Fruit fly (Drosophila melanogaster): ENCODE measurements around the gene toc.

Gene toc

DNA sequence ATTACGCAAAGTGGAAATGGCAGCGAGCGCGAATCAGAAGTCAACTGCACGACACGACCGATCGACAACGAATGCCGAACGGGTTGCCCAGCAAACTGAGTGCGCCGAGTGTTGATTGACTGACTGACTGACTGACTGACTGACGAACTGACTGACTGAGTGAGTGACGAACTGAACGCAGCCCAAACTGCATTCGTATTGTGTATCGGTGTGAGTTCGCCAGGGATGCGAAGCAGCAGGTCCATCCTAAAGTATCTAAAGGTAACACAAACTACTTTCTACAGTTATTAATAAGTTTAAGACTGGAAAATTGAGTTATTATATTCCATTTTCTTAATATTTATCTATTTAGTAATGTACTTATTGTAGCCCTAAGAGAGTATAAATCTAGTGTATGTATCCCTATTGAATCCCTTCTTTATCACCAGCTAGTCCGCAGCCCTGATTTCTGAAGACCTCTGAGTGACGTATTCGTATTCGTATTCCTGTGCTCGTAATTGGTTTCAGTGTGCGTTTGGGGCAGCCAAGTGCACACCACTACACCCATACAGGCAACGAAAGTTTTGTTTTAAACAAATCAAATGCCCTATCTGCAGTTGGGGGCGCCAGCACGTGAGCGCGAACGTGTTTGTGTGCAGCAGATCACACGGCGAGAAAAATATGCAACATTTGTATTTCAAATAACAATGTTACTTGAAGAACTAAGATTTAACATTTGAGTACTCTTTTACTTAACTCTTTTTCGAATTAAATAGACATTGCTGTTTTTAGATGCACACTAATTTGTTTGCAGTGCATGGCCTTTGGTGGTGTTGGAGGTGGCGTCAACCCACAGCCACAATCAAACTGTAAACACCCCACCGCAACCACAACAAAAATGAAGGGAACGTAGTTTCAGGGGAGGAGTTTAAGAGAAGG lies 8.4 kb upstream of the toc start (continued):
- TF ChIP-seq oc (tag; optimal IDR thresholded peaks at IDR 0.05) (peak; percentile 96), luna (GFP tag; optimal IDR thresholded peaks at IDR 0.05) (peak; percentile 36), gsb (GFP tag; IDR thresholded peaks at IDR 0.05) (peak; percentile 53; the same call in 1 of the 2 replicates), CG1603 (tag; optimal IDR thresholded peaks at IDR 0.05) (peak; percentile 98), CG34224 (GFP tag; IDR thresholded peaks at IDR 0.05; ENCODE audit: partially characterized antibody) (no peak), insv (GFP tag; optimal IDR thresholded peaks at IDR 0.05) (peak; percentile 18 to 45), HHEX (GFP tag; optimal IDR thresholded peaks at IDR 0.05) (peak; percentile 89), CG34376 (GFP tag; optimal IDR thresholded peaks at IDR 0.05) (peak; percentile 25), CG4707 (GFP tag; optimal IDR thresholded peaks at IDR 0.05) (peak; percentile 89), slp2 (GFP tag; optimal IDR thresholded peaks at IDR 0.05) (peak; percentile 97), danr (GFP tag; IDR thresholded peaks at IDR 0.05) (peak; percentile 88), Meics (GFP tag; optimal IDR thresholded peaks at IDR 0.05) (peak; percentile 72), CG9797 (GFP tag; optimal IDR thresholded peaks at IDR 0.05) (peak; percentile 36), CG11560 (tag; IDR thresholded peaks at IDR 0.05) (peak; percentile 78), CG11695 (GFP tag; IDR thresholded peaks at IDR 0.05) (peak; percentile 79), CG18476 (GFP tag; optimal IDR thresholded peaks at IDR 0.05) (peak; percentile 90), unpg (GFP tag; optimal IDR thresholded peaks at IDR 0.05) (peak; percentile 94), slou (GFP tag; optimal IDR thresholded peaks at IDR 0.05) (peak; percentile 55), CG8765 (GFP tag; IDR thresholded peaks at IDR 0.05) (peak; percentile 64; the same call in 1 of the 2 replicates), CG13424 (tag; optimal IDR thresholded peaks at IDR 0.05) (peak; percentile 96), Hr51 (GFP tag; optimal IDR thresholded peaks at IDR 0.05) (peak; percentile 86 to 90), CG8089 (GFP tag; optimal IDR thresholded peaks at IDR 0.05) (peak; percentile 97), Drgx (GFP tag; IDR thresholded peaks at IDR 0.05) (peak; percentile 81), Awh (GFP tag; IDR thresholded peaks at IDR 0.05) (peak; percentile 98), CG3065 (GFP tag; optimal IDR thresholded peaks at IDR 0.05) (peak; percentile 87), tap (tag; optimal IDR thresholded peaks at IDR 0.05) (peak; percentile 95), crol (GFP tag; IDR thresholded peaks at IDR 0.05) (peak; percentile 55; the same call in 1 of the 2 replicates), Side (GFP tag; optimal IDR thresholded peaks at IDR 0.05) (peak; percentile 95), ham (GFP tag; IDR thresholded peaks at IDR 0.05) (peak; percentile 60; the same call in 1 of the 2 replicates), pan (optimal IDR thresholded peaks at IDR 0.05) (no peak), pan (GFP tag; optimal IDR thresholded peaks at IDR 0.05 in 1 of 2, IDR thresholded peaks at IDR 0.05 in 1 of 2) (peak in 1 of 2 experiments; percentile 92), CG17385 (GFP tag; optimal IDR thresholded peaks at IDR 0.05) (peak; percentile 90), Gug (GFP tag; IDR thresholded peaks at IDR 0.05) (peak; percentile 89), ranshi (GFP tag; IDR thresholded peaks at IDR 0.05) (peak; percentile 95), Dip3 (GFP tag; optimal IDR thresholded peaks at IDR 0.05) (peak; percentile 76), gt (GFP tag; IDR thresholded peaks at IDR 0.05) (peak; percentile 92), BtbVII (GFP tag; optimal IDR thresholded peaks at IDR 0.05) (peak; percentile 64), CG5245 (GFP tag; optimal IDR thresholded peaks at IDR 0.05) (peak; percentile 96), CG3281 (GFP tag; optimal IDR thresholded peaks at IDR 0.05) (peak; percentile 71), nom (GFP tag; optimal IDR thresholded peaks at IDR 0.05) (peak; percentile 13), eyg (GFP tag; optimal IDR thresholded peaks at IDR 0.05) (peak; percentile 92), CG15073 (GFP tag; optimal IDR thresholded peaks at IDR 0.05) (peak; percentile 79), cad (GFP tag; optimal IDR thresholded peaks at IDR 0.05) (no peak), bowl (GFP tag; IDR thresholded peaks at IDR 0.05) (peak; percentile 89), sna (GFP tag; IDR thresholded peaks at IDR 0.05; ENCODE audit: partially characterized antibody) (no peak), Nf-YC (tag; optimal IDR thresholded peaks at IDR 0.05) (peak; percentile 67), mirr (GFP tag; optimal IDR thresholded peaks at IDR 0.05) (peak; percentile 58), Sox102F (GFP tag; optimal IDR thresholded peaks at IDR 0.05) (peak; percentile 98), da (GFP tag; optimal IDR thresholded peaks at IDR 0.05) (peak; percentile 88)
